Worm (Caenorhabditis elegans) whole organism, midembryonic: Measurements from ENCODE around the gene W02B12.13.
A peak's percentile ranks its signal among the peaks of the same experiment; 100 is the strongest.
"Not testable (repeated sequence)": the region's sequence is repeated elsewhere in the genome, so short reads cannot be mapped to it uniquely, and the experiment has no call there.

ENCODE experiments used
- T22C8.4 ChIP-seq: fragments of 200-800 bp; sonication (Bioruptor generic); IDR thresholded peaks from 2 replicates; pipeline ENCODE4 v1.3.6; 2022; ENCODE audit warnings: missing genetic modification characterization, missing compliant biosample characterization
- cog-1 ChIP-seq: sonication (generic microtip); optimal IDR thresholded peaks from 2 replicates; lab custom pipeline; 2016; ENCODE audit warnings: missing genetic modification characterization, missing compliant biosample characterization
- flt-1 ChIP-seq: fragments of 200-800 bp; sonication (Bioruptor generic); IDR thresholded peaks from 2 replicates; pipeline ENCODE4 v1.3.6; 2022; ENCODE audit warnings: missing genetic modification characterization, missing compliant biosample characterization
- klf-2 ChIP-seq: fragments of 200-800 bp; sonication (Bioruptor generic); conservative IDR thresholded peaks from 2 replicates; pipeline ENCODE4 v1.3.6; 2022; ENCODE audit warnings: missing genetic modification reagents, missing genetic modification characterization, missing compliant biosample characterization
- med-1 ChIP-seq: sonication (generic microtip); optimal IDR thresholded peaks from 2 replicates; lab custom pipeline; 2017; ENCODE audit warnings: missing genetic modification characterization, mild to moderate bottlenecking, missing compliant biosample characterization, antibody characterized with exemption, missing genetic modification reagents; ENCODE audit not compliant: insufficient read depth
- ref-1 ChIP-seq: fragments of 200-800 bp; sonication (Bioruptor generic); conservative IDR thresholded peaks from 2 replicates; pipeline ENCODE4 v1.3.6; 2022; ENCODE audit warnings: missing genetic modification reagents, missing genetic modification characterization, missing compliant biosample characterization
- tab-1 ChIP-seq: fragments of 200-800 bp; sonication (Bioruptor generic); IDR thresholded peaks from 2 replicates; pipeline ENCODE4 v1.3.6; 2022; ENCODE audit warnings: missing genetic modification characterization, missing compliant biosample characterization
- ztf-23 ChIP-seq: fragments of 200-800 bp; sonication (Bioruptor generic); IDR thresholded peaks from 2 replicates; pipeline ENCODE4 v1.3.6; 2022; ENCODE audit warnings: missing genetic modification reagents, missing genetic modification characterization, missing compliant biosample characterization
- ztf-29 ChIP-seq: fragments of 200-800 bp; sonication (Bioruptor generic); IDR thresholded peaks from 2 replicates; pipeline ENCODE4 v1.3.6; 2022; ENCODE audit warnings: missing genetic modification reagents, missing genetic modification characterization, missing compliant biosample characterization

W02B12.13 gene

DNA sequence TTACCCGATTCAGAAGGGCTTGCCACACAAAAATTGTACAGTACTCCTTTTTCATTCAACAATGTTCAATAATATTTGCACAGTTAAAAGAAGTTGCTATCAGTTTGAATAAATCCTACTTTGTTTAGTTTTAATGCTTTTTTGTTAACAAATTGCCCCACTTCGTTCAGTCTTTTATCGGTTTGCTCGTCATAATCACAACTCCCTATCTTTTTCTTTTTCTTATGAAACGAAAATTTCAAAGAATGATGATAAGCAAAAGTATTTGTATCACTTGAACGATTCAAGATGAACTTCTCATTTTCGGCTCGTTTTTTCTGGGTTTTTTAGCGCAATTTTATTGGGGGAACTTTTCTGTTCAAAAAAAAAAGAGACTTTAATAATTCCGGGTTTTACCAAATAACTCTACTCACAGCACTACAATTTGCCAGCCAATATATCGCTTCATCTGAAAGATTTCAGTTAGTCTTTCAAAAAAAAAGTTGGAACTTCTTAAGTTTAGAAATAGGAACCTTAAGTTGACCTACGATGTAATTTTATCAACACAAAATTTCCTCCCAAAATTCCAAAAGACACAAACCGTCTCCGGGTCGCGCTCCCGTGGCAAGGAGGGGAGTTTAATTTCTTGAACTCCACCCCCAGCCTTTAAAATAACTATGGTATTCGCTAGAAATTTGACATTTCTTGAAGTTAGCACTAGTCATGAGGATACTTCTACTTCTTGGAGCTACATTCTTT, 20.3 kb upstream of the W02B12.13 start, which contains the start of gene C05D12.3:
C05D12.3 (plus strand) TSS at position 688 of the 738 bp plus-strand sequence.
- TF ChIP-seq ref-1 = no peak
- no peak for TF ChIP-seq T22C8.4

DNA sequence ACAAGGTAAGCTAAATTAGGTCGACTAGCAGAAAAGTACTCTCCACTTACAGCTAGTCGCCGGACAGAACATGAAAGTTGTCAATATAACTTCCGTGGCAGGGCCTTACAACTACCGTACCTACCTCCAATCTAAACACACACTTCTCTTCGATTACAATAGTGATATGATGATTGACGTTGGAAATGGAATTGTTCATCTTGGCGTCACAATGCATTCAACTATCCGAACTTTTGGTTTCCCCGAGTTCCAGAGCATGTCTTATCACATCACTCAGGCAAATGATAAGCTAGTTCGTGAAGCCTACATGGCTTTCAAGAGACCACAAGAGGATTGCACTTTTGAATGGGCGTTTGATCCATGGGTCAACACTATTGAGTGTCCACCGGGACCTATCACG, 17.8 kb upstream of the W02B12.13 start:
- no peak for TF ChIP-seq flt-1 (GFP tag; lab: Robert Waterston, UW)
- no peak for TF ChIP-seq ztf-29
- no peak for TF ChIP-seq T22C8.4
- no peak for TF ChIP-seq klf-2 (GFP tag; lab: Robert Waterston, UW)
- no peak for TF ChIP-seq ztf-23 (GFP tag; lab: Robert Waterston, UW)
- no peak for TF ChIP-seq ref-1
- no peak for TF ChIP-seq med-1 (GFP tag; lab: Kevin White, UChicago)
- no peak for TF ChIP-seq cog-1
- TF ChIP-seq tab-1 (GFP tag; lab: Robert Waterston, UW) = no peak

DNA sequence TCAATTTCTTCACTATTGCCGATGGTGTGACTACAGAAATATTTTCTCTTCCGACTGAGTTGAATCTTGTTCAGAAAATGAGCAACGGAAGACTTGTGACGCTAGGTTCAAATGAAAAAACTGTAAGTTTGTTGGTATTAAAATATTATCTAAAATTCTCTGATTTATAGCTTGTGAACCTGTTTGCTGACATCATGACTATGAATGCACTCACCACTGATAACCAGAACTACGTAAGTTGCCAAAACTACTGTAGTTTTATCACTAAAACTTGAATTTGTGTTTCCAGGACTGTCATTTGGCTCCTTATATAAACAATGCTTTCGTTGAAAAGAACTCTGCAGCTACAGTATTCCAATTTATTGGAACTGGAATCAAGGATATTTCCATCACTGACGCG, 16.5 kb upstream of the W02B12.13 start:
- TF ChIP-seq ztf-29 (no peak), tab-1 (GFP tag; lab: Robert Waterston, UW) (no peak)

DNA sequence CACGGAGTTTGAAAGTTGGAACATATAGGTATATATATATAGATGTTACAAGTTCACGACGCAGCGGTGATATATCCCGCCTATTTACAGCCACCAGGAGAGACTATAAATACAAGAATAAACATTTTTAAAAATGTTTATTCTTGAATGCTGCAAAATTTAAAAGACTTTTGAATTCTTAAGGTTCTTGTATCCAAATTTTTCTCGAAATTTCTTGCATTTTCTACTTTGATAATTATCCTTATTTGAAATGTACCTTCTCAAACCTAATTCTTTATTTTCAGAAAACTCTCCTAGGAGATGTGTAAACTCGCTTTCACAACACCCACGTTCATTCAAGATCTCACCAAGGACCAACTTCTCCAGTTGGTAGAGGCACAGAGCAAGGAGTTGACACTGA, 13.5 kb upstream of the W02B12.13 start, which contains the start of gene C05D12.4:
C05D12.4 (plus strand) TSS at position 301 of the 400 bp plus-strand sequence.
- TF ChIP-seq ref-1 = no peak
- no peak for TF ChIP-seq tab-1 (GFP tag; lab: Robert Waterston, UW)
- no peak for TF ChIP-seq T22C8.4
- no peak for TF ChIP-seq klf-2 (GFP tag; lab: Robert Waterston, UW)
- TF ChIP-seq cog-1 = no peak
- TF ChIP-seq ztf-23 (GFP tag; lab: Robert Waterston, UW) = no peak
- no peak for TF ChIP-seq med-1 (GFP tag; lab: Kevin White, UChicago)
- TF ChIP-seq flt-1 (GFP tag; lab: Robert Waterston, UW) = no peak
- TF ChIP-seq ztf-29 = no peak

DNA sequence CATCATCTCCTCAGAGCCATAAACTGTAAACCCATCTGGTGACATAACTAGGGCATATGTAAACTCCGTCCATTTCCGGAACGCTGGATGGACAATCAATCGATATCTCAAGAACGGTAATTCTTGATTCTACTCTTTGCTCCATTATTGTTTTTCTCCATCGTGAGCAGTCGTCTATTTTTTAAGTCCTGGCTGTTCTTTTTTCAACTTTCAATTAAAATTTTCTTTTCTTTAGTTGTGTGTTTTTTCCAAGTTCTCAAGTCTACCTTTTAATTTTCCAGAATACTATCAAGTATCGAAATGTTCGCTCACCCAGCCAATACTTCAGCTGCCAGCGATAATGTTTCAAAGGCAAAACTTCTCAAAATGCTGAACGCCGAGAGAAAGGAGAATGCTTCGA, 11.1 kb upstream of the W02B12.13 start, which contains the start of gene C05D12.5:
C05D12.5 (plus strand) TSS at position 301 of the 400 bp plus-strand sequence.
- TF ChIP-seq ref-1 (no peak), cog-1 (no peak), klf-2 (GFP tag; lab: Robert Waterston, UW) (no peak), T22C8.4 (no peak), ztf-29 (no peak), ztf-23 (GFP tag; lab: Robert Waterston, UW) (no peak), tab-1 (GFP tag; lab: Robert Waterston, UW) (no peak), med-1 (GFP tag; lab: Kevin White, UChicago) (no peak), flt-1 (GFP tag; lab: Robert Waterston, UW) (no peak)

DNA sequence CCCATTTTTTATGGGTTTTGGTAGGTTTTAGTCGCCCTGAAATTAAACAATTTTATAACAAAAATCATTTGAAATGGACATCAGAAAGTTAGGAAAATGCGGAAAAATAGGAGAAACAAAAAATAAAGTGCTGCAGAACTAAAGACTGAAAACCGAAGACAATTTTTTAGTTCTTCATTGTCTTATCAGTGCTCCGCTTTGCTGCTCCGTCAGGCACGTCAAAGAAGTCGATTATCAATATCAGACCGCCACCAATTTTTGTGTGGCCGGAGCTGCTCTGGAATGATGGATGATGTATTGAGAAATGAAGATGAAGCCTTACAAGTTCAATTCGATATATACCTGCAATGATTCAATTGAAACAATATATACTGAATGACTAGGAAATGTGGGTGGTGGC, 6.7 kb upstream of the W02B12.13 start, which contains the start of gene vha-6:
vha-6 (minus strand) TSS at position 36 of the 400 bp plus-strand sequence.
- TF ChIP-seq ztf-29 (no peak), tab-1 (GFP tag; lab: Robert Waterston, UW) (no peak), cog-1 (no peak), klf-2 (GFP tag; lab: Robert Waterston, UW) (no peak), flt-1 (GFP tag; lab: Robert Waterston, UW) (no peak), ztf-23 (GFP tag; lab: Robert Waterston, UW) (no peak), ref-1 (no peak), T22C8.4 (no peak), med-1 (GFP tag; lab: Kevin White, UChicago) (no peak)

DNA sequence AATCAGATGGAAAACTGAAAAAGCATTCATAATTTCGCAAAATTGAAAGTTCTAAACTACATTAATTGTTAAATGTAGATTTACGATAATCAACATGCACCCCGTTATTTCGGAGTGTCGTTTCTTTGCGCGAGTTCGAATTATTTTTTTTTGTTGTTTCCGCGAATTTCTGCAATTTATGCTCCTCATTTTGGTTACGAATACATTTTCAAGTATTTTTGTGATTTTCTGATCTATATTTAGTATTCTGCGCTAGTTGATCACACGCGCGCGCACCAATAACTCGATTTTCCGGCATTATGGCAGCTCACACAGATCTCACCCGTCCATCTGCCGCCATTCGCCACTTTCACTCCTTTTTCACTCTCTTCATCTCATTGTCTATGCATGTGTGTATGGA, 4.8 kb upstream of the W02B12.13 start, which contains the start of gene VW02B12L.2:
VW02B12L.2 (minus strand) TSS at position 65 of the 400 bp plus-strand sequence.
- peak; percentile 16 for TF ChIP-seq cog-1
- no peak for TF ChIP-seq flt-1 (GFP tag; lab: Robert Waterston, UW)

DNA sequence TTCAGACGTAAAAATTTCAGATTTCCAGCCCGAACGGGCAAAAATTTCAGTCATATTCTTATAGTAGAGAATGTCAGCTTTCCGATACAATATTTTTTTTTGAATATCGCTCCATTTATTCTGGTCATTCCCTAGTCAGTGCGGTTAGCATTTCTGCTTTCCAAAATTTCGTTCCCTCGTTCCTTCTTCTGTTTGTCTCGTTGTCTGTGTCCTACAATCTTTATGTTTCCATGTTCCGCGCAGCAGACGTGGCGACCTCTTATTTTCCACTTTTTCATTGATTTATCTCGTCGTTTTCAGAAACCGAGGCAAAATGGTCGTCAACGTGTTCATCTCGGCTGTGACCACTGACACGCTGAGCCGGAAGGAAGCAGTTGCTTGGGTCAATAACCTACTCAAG, 2.6 kb upstream of the W02B12.13 start, which contains the start of gene ebp-2:
ebp-2 (plus strand) TSS at position 301 of the 400 bp plus-strand sequence.
- not testable (repeated sequence) for TF ChIP-seq cog-1, ref-1, T22C8.4

DNA sequence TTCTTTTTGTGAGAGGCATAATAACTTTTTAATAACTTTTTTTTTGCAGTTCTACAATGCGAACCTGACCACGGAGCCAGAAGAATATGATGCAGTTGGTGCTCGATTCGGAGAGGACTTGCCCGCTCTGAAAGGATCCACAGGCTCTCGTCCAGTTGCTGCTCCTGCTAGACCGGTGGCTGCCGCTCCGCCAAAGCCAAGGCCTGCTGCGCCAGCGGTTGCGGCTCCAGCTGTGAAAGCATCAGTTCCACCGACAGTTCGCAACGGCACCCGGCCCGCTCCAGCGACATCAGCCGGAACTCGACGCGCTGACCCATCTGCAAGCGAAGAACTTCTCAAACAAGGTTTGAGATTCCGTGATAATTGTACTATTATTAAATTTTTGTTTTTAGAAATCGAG, 1.9 kb upstream of the W02B12.13 start:
- TF ChIP-seq ztf-23 (GFP tag; lab: Robert Waterston, UW) (no peak), ztf-29 (no peak), cog-1 (no peak), klf-2 (GFP tag; lab: Robert Waterston, UW) (no peak), tab-1 (GFP tag; lab: Robert Waterston, UW) (no peak), T22C8.4 (no peak), med-1 (GFP tag; lab: Kevin White, UChicago) (no peak), flt-1 (GFP tag; lab: Robert Waterston, UW) (no peak), ref-1 (no peak)

DNA sequence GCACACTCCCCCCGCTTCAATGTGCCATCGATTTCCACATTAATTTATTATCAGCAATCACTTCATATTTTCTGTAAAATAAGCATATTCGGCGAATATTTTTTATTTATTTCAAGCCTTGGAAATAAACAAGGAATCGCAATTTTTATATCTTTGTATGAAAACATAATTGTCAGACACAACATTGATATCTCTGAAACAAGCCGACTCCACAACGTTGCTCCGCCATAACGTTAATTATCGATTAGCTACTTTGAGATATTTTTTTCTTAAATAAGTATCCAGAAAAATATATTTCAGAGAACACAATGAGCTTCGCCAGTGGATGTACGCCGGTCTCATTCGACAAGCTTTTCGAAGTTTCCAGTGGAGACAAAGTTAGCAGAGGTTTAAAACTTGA, 1.2 kb upstream of the W02B12.13 start, which contains the start of gene adbp-1:
adbp-1 (plus strand) TSS at position 301 of the 400 bp plus-strand sequence.
- TF ChIP-seq flt-1 (GFP tag; lab: Robert Waterston, UW) (no peak), cog-1 (no peak), ztf-29 (no peak), ref-1 (no peak), med-1 (GFP tag; lab: Kevin White, UChicago) (no peak), T22C8.4 (no peak), klf-2 (GFP tag; lab: Robert Waterston, UW) (no peak), ztf-23 (GFP tag; lab: Robert Waterston, UW) (no peak), tab-1 (GFP tag; lab: Robert Waterston, UW) (no peak)
